Worm (Caenorhabditis elegans): ENCODE measurements around the gene srw-16.

- TF ChIP-seq efl-1 (GFP tag; optimal IDR thresholded peaks at IDR 0.05), result no peak
- TF ChIP-seq F49E8.2 (tag; optimal IDR thresholded peaks at IDR 0.05; ENCODE audit: insufficient read depth), result no peak
- no peak for TF ChIP-seq gei-17 (GFP tag; optimal IDR thresholded peaks at IDR 0.05)
- no peak for TF ChIP-seq nfya-2 (GFP tag; IDR thresholded peaks at IDR 0.05)
- TF ChIP-seq F57C9.4 (tag; optimal IDR thresholded peaks at IDR 0.05), result no peak
- TF ChIP-seq nfya-1 (tag; optimal IDR thresholded peaks at IDR 0.05; ENCODE audit: borderline replicate concordance, insufficient read depth), result no peak
- TF ChIP-seq snpc-4 (GFP tag; optimal IDR thresholded peaks at IDR 0.05), result no peak
- no peak for TF ChIP-seq snpc-4 (tag; optimal IDR thresholded peaks at IDR 0.05)
Observed at ce11 chrV:15281279-15281949, 6.8 kb upstream of the srw-16 start, which contains the start of the genes srw-19 and srx-51.

Data from whole organism, young adult.